Fruit fly (Drosophila melanogaster) whole organism, adult: ENCODE data around the gene Pten.
A peak's percentile ranks its signal among the peaks of the same experiment; 100 is the strongest.

Experiments used
- CG11617 ChIP-seq: fragments of 200-800 bp; sonication (Bioruptor generic); optimal IDR thresholded peaks from 2 replicates; lab custom pipeline; 2017; ENCODE audit warnings: mild to moderate bottlenecking, missing biosample characterization, missing genetic modification reagents, missing genetic modification characterization
- CG12768 ChIP-seq: fragments of 200-800 bp; sonication (Bioruptor generic); optimal IDR thresholded peaks from 2 replicates; lab custom pipeline; 2017; ENCODE audit warnings: missing biosample characterization, missing genetic modification characterization, mild to moderate bottlenecking, moderate library complexity, missing genetic modification reagents
- CG14711 ChIP-seq: fragments of 200-800 bp; sonication (Bioruptor generic); optimal IDR thresholded peaks from 2 replicates; lab custom pipeline; 2018; ENCODE audit warnings: missing biosample characterization, mild to moderate bottlenecking, missing genetic modification characterization, moderate library complexity
- CG1620 ChIP-seq: fragments of 200-800 bp; sonication (Bioruptor generic); optimal IDR thresholded peaks from 2 replicates; lab custom pipeline; 2016; ENCODE audit warnings: missing biosample characterization, missing genetic modification characterization
- CG33017 ChIP-seq: fragments of 200-800 bp; sonication (Bioruptor generic); optimal IDR thresholded peaks from 2 replicates; lab custom pipeline; 2018; ENCODE audit warnings: missing biosample characterization, mild to moderate bottlenecking, missing genetic modification characterization, moderate library complexity
- CG5204 ChIP-seq: fragments of 200-800 bp; sonication (Bioruptor generic); optimal IDR thresholded peaks from 2 replicates; lab custom pipeline; 2016; ENCODE audit warnings: missing biosample characterization, missing genetic modification characterization
- CG7045 ChIP-seq: fragments of 200-800 bp; sonication (Bioruptor generic); optimal IDR thresholded peaks from 2 replicates; lab custom pipeline; 2017; ENCODE audit warnings: missing biosample characterization, mild to moderate bottlenecking, missing genetic modification characterization
- CG7101 ChIP-seq: fragments of 200-800 bp; sonication (Bioruptor generic); optimal IDR thresholded peaks from 2 replicates; lab custom pipeline; 2018; ENCODE audit warnings: missing biosample characterization, mild to moderate bottlenecking, missing genetic modification characterization, moderate library complexity
- Clk ChIP-seq: fragments of 200-800 bp; sonication (Bioruptor generic); optimal IDR thresholded peaks from 2 replicates; lab custom pipeline; 2017; ENCODE audit warnings: missing biosample characterization, missing genetic modification characterization
- Crg-1 ChIP-seq: fragments of 200-800 bp; sonication (Bioruptor generic); optimal IDR thresholded peaks from 2 replicates; lab custom pipeline; 2016; ENCODE audit warnings: missing biosample characterization, missing genetic modification characterization
- Hr96 ChIP-seq: fragments of 200-800 bp; sonication (Bioruptor generic); optimal IDR thresholded peaks from 2 replicates; lab custom pipeline; 2016; ENCODE audit warnings: missing biosample characterization, missing genetic modification characterization
- Mnt ChIP-seq: fragments of 200-800 bp; sonication (Bioruptor generic); optimal IDR thresholded peaks from 2 replicates; lab custom pipeline; 2016; ENCODE audit warnings: missing biosample characterization, mild to moderate bottlenecking, missing genetic modification characterization
- bab1 ChIP-seq: fragments of 200-800 bp; sonication (Bioruptor generic); optimal IDR thresholded peaks from 3 replicates; lab custom pipeline; 2019; ENCODE audit warnings: missing biosample characterization, mild to moderate bottlenecking, missing genetic modification characterization, moderate library complexity
- cic ChIP-seq: fragments of 200-800 bp; sonication (Bioruptor generic); optimal IDR thresholded peaks from 2 replicates; lab custom pipeline; 2017; ENCODE audit warnings: missing biosample characterization, mild to moderate bottlenecking, missing genetic modification characterization, moderate library complexity
- cnc ChIP-seq, 2 experiments: fragments of >200 bp; optimal IDR thresholded peaks; 2 replicates each; lab custom pipeline; 2017
- kay ChIP-seq: fragments of 200-800 bp; sonication (Bioruptor generic); peaks from one replicate; lab custom pipeline; 2016; ENCODE audit warnings: missing biosample characterization, missing genetic modification characterization, borderline replicate concordance
- ovo ChIP-seq: fragments of 200-800 bp; sonication (Bioruptor generic); optimal IDR thresholded peaks from 2 replicates; lab custom pipeline; 2016; ENCODE audit warnings: missing biosample characterization, missing genetic modification characterization
- pad ChIP-seq: fragments of 200-800 bp; sonication (Bioruptor generic); optimal IDR thresholded peaks from 3 replicates; lab custom pipeline; 2017; ENCODE audit warnings: missing biosample characterization, missing genetic modification characterization, mild to moderate bottlenecking, moderate library complexity, missing genetic modification reagents
- tj ChIP-seq: fragments of 200-800 bp; sonication (Bioruptor generic); optimal IDR thresholded peaks from 3 replicates; lab custom pipeline; 2017; ENCODE audit warnings: missing biosample characterization, mild to moderate bottlenecking, missing genetic modification characterization, moderate library complexity
- toe ChIP-seq: fragments of 200-800 bp; sonication (Bioruptor generic); optimal IDR thresholded peaks from 2 replicates; lab custom pipeline; 2016; ENCODE audit warnings: missing biosample characterization, missing genetic modification characterization

The Pten gene

dm6 chr2L:10260750-10261493, at the start of gene Pten:
TSS of gene Pten (minus strand) at chr2L:10261049.
- no peak for TF ChIP-seq Crg-1
- peak; percentile 12 for TF ChIP-seq pad (GFP tag; lab: Kevin White, UChicago)
- no peak for TF ChIP-seq Clk (GFP tag; lab: Kevin White, UChicago)
- TF ChIP-seq CG12768 (GFP tag; lab: Kevin White, UChicago), result peak; percentile 66
- no peak for TF ChIP-seq cic (GFP tag; lab: Kevin White, UChicago)
- peak; percentile 61 for TF ChIP-seq CG7045 (GFP tag; lab: Kevin White, UChicago)
- TF ChIP-seq toe, result no peak
- TF ChIP-seq CG1620 (GFP tag; lab: Kevin White, UChicago), result no peak
- TF ChIP-seq bab1 (GFP tag; lab: Kevin White, UChicago), result peak; percentile 46
- no peak for TF ChIP-seq Hr96 (GFP tag; lab: Kevin White, UChicago)
- peak; percentile 47 for TF ChIP-seq CG7101 (tag; lab: Kevin White, UChicago)
- TF ChIP-seq Mnt (GFP tag; lab: Kevin White, UChicago), result peak; percentile 21
- peak; percentile 28 for TF ChIP-seq CG33017 (tag; lab: Kevin White, UChicago)
- TF ChIP-seq kay, result peak; percentile 91
- TF ChIP-seq cnc (optimal IDR thresholded peaks at IDR 0.05; lab: Kevin White, UChicago), result no peak
- no peak for TF ChIP-seq ovo (GFP tag; lab: Kevin White, UChicago)
- no peak for TF ChIP-seq CG5204
- peak; percentile 27 for TF ChIP-seq CG11617
- TF ChIP-seq tj, result peak; percentile 40
- peak; percentile 73 for TF ChIP-seq CG14711 (tag; lab: Kevin White, UChicago)

DNA sequence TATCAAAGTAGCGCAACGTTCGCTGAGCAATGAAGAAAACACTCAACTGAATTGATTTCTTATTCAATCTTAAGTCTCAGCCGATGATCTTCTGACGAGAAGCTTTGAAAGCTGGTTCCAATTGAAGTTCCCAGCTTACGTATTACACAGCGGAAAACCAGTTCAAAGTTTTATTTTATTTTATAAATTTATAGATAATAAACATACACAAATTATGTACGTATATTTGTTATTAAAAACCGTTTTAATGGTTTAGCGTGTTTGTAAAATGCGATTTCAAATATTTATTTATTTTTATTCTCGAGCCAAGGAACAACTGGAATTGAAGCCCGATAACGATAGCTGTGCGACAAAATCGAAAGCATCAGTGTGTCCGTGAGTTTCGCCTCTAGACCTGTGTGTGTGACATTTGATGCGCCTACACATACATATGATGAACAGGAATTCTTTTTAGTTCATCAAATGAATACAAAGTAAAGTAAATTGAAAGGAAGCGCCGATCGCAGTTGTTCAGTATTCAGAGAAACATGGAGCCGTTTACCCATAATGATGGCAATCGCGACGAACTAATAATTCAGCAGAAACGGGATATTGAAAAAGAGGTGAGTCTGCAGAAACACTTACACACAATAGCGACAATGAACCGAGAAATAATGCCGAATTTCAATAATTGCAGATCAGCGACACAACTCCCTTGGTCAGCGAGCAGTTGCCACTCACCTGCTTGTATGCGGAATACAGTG, 45.8 kb upstream of the Pten start, which contains the start of the genes CG5390 and CG4968:
CG5390 (minus strand) TSS at position 77 of the 743 bp plus-strand sequence.
CG4968 (plus strand) TSS at position 405 of the 743 bp plus-strand sequence.
- peak; percentile 91 for TF ChIP-seq bab1 (GFP tag; lab: Kevin White, UChicago)
- no peak for TF ChIP-seq Hr96 (GFP tag; lab: Kevin White, UChicago)
- TF ChIP-seq Crg-1, result peak; percentile 36
- TF ChIP-seq tj, result peak; percentile 72
- TF ChIP-seq CG1620 (GFP tag; lab: Kevin White, UChicago), result peak; percentile 57
- TF ChIP-seq CG14711 (tag; lab: Kevin White, UChicago), result peak; percentile 77
- peak; percentile 81 for TF ChIP-seq CG7101 (tag; lab: Kevin White, UChicago)
- TF ChIP-seq CG11617, result peak; percentile 59
- no peak for TF ChIP-seq cnc (optimal IDR thresholded peaks at IDR 0.05; lab: Kevin White, UChicago)
- peak; percentile 69 for TF ChIP-seq CG12768 (GFP tag; lab: Kevin White, UChicago)
- TF ChIP-seq ovo (GFP tag; lab: Kevin White, UChicago), result peak; percentile 51
- TF ChIP-seq pad (GFP tag; lab: Kevin White, UChicago), result peak; percentile 58
- no peak for TF ChIP-seq CG5204
- TF ChIP-seq toe, result no peak
- peak; percentile 96 for TF ChIP-seq kay
- TF ChIP-seq CG7045 (GFP tag; lab: Kevin White, UChicago), result peak; percentile 64
- TF ChIP-seq CG33017 (tag; lab: Kevin White, UChicago), result peak; percentile 61
- TF ChIP-seq cic (GFP tag; lab: Kevin White, UChicago), result peak; percentile 22
- peak; percentile 58 for TF ChIP-seq Mnt (GFP tag; lab: Kevin White, UChicago)
- peak; percentile 23 for TF ChIP-seq Clk (GFP tag; lab: Kevin White, UChicago)

- TF ChIP-seq CG33017 (tag; lab: Kevin White, UChicago) (no peak), Hr96 (GFP tag; lab: Kevin White, UChicago) (no peak), kay (peak; percentile 64), Mnt (GFP tag; lab: Kevin White, UChicago) (no peak), cnc (optimal IDR thresholded peaks at IDR 0.05; lab: Kevin White, UChicago) (no peak), CG1620 (GFP tag; lab: Kevin White, UChicago) (no peak), Crg-1 (no peak)
Measured at dm6 chr2L:10305538-10306147, 44.8 kb upstream of the Pten start.

- no peak for TF ChIP-seq tj
- peak; percentile 61 for TF ChIP-seq bab1 (GFP tag; lab: Kevin White, UChicago)
- TF ChIP-seq CG14711 (tag; lab: Kevin White, UChicago), result peak; percentile 28
- peak; percentile 12 for TF ChIP-seq CG33017 (tag; lab: Kevin White, UChicago)
- TF ChIP-seq kay, result peak; percentile 67
- TF ChIP-seq Mnt (GFP tag; lab: Kevin White, UChicago), result peak; percentile 79
Measured at dm6 chr2L:10303786-10304185, 42.9 kb upstream of the Pten start, which contains the start of gene nmd. TSS of gene nmd (minus strand) at chr2L:10303947.

DNA sequence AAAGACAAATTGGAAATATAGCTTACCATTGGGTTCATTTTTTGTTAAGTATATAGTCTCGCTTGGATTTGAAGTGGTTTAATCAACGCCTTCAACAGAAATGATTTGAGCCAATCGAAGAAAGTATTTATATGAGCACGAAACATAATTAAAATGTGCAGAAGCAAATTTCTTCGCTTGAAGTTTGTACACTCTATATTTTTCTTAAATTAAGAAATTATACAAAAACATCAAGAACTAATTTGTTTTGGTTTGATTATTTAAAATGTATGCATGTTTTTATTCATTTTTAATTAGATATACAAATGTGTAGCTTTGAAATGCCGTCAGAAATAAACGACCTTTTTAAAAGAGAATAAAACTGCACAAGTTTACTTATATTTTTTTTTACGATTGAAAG, 41.1 kb upstream of the Pten start, which contains the start of gene CG13138:
CG13138 (minus strand) TSS at position 101 of the 400 bp plus-strand sequence.
- TF ChIP-seq tj, result no peak
- no peak for TF ChIP-seq toe
- no peak for TF ChIP-seq Mnt (GFP tag; lab: Kevin White, UChicago)
- TF ChIP-seq CG1620 (GFP tag; lab: Kevin White, UChicago), result no peak
- TF ChIP-seq kay, result no peak
- no peak for TF ChIP-seq pad (GFP tag; lab: Kevin White, UChicago)
- TF ChIP-seq bab1 (GFP tag; lab: Kevin White, UChicago), result no peak
- no peak for TF ChIP-seq Clk (GFP tag; lab: Kevin White, UChicago)
- no peak for TF ChIP-seq CG11617
- TF ChIP-seq CG12768 (GFP tag; lab: Kevin White, UChicago), result no peak
- no peak for TF ChIP-seq cnc (optimal IDR thresholded peaks at IDR 0.05; lab: Kevin White, UChicago)
- TF ChIP-seq ovo (GFP tag; lab: Kevin White, UChicago), result no peak
- no peak for TF ChIP-seq CG14711 (tag; lab: Kevin White, UChicago)
- no peak for TF ChIP-seq Hr96 (GFP tag; lab: Kevin White, UChicago)
- no peak for TF ChIP-seq Crg-1
